Worm (Caenorhabditis elegans) whole organism, dauer: ENCODE data around the gene stdh-3.

Experiments used
- unc-62 ChIP-seq: sonication (generic microtip); optimal IDR thresholded peaks from 2 replicates; lab custom pipeline; 2017; ENCODE audit warnings: missing biosample characterization, missing genetic modification reagents, missing genetic modification characterization

stdh-3 gene

ce11 chrV:13904446-13904845 lies at the start of gene stdh-3:
Gene stdh-3 (plus strand): TSS chrV:13904611.
- no peak for TF ChIP-seq unc-62 (GFP tag; lab: Kevin White, UChicago)

DNA sequence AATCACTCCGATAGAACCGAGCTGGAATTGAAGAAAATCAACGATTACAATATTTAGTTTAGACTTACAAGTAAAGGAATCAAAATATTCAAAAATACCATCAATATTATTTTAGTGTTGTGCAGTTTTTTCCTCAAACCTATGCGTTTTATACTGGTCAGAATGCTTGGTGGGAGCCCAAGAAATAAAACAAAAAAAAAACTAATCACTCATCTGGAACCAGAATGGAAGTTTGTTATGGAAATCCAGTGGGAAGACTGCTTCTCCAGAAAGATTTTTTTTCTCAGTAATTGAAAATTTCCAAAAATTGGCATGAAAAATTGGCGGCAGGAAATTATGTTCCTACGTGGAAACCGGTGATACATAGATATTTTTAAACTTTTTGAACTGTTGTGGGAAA lies 48.0 kb upstream of the stdh-3 start, which contains the start of gene srx-134:
Gene srx-134, minus strand, starts transcription at position 101 of the 400 bp plus-strand sequence.
- TF ChIP-seq unc-62 (GFP tag; lab: Kevin White, UChicago) = no peak

DNA sequence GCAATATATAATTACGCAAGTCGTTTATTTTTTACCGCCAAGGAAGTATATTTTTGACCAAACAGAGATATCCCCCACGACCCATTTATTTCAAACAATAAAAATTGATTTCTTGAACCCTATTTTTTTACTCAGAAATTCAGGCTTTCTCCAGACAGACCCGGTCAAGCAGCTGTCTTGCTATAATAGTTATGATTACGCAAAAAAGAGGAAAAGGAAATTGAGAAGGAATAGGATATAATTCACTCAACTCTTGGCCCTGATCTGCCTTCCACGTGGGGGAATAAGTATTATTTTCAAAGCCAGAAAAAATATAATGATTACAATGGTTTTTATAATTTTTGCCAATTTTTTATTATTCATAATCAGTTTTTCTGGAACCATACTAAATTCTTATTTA lies 47.3 kb upstream of the stdh-3 start, which contains the start of gene srx-136:
Gene srx-136, plus strand, starts transcription at position 301 of the 400 bp plus-strand sequence.
- no peak for TF ChIP-seq unc-62 (GFP tag; lab: Kevin White, UChicago)

- TF ChIP-seq unc-62 (GFP tag; lab: Kevin White, UChicago) = no peak
Measured at ce11 chrV:13858906-13859305, 45.5 kb upstream of the stdh-3 start, which contains the start of gene srx-135. Gene srx-135 (plus strand): TSS chrV:13859206.

DNA sequence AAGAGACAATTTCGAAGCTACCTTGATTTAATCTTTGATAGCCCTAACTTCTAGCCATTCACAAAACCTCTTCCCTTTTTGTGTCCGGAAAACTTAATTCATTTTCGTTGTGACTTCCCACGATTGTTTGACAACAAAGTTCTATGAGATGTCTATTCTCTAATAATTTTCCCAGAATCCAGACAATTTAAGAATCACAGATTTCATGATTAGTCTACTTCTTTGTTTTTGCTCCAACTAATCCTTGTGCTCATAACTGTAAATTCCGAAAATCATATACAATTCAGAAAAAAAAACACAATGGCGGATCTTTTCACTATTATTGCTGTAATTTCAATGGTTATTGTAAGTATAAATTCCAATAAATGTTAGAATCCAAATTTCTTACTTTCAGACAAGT lies 41.9 kb upstream of the stdh-3 start, which contains the start of gene srx-137:
Gene srx-137, plus strand, starts transcription at position 301 of the 400 bp plus-strand sequence.
- no peak for TF ChIP-seq unc-62 (GFP tag; lab: Kevin White, UChicago)

DNA sequence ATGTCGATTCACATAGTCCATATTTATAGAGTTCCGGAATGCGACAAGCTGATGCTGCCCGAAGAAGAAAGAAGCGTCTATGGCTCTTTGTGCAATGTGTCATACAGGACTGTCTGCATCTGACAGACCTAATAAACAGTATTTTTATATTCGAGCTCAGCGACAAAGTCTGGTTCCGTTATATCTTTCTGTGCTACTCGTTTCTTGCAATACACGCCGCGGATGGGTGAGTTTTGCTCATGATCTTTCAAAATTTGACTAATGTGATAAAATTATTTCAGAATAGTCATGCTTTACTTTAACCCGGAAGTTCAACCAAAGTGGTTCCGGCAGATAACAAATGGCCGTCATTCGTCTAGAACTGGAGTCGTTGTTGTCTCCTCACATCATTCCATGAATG lies 40.7 kb upstream of the stdh-3 start:
- TF ChIP-seq unc-62 (GFP tag; lab: Kevin White, UChicago) = no peak

ce11 chrV:13866353-13866752 lies 38.1 kb upstream of the stdh-3 start, which contains the start of gene nhr-175:
Gene nhr-175 (plus strand): TSS chrV:13866691.
- TF ChIP-seq unc-62 (GFP tag; lab: Kevin White, UChicago) = no peak

- TF ChIP-seq unc-62 (GFP tag; lab: Kevin White, UChicago) = no peak
Measured at ce11 chrV:13869551-13869950, 34.9 kb upstream of the stdh-3 start.

DNA sequence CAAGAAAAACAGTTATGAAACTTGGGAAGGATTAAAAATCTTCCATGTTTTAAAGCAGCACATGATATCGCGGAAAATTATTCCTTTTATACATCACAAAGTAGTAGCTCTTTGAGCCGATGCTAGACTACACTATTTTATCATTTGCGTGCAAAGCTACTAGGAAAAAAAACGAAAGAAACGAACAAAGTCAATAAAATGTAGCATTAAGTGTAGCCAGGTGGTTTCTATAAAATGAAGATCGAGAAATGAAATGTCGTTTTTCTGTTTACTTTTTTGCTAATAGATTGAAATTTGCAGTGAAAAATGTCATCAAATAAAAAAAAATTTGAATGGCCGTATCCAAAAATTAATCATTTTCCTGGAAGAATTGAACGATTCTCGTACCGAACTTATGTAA lies 31.5 kb upstream of the stdh-3 start, which contains the start of gene cpt-5:
Gene cpt-5, plus strand, starts transcription at position 301 of the 400 bp plus-strand sequence.
- no peak for TF ChIP-seq unc-62 (GFP tag; lab: Kevin White, UChicago)

- no peak for TF ChIP-seq unc-62 (GFP tag; lab: Kevin White, UChicago)
Measured at ce11 chrV:13873323-13873722, 31.1 kb upstream of the stdh-3 start.

DNA sequence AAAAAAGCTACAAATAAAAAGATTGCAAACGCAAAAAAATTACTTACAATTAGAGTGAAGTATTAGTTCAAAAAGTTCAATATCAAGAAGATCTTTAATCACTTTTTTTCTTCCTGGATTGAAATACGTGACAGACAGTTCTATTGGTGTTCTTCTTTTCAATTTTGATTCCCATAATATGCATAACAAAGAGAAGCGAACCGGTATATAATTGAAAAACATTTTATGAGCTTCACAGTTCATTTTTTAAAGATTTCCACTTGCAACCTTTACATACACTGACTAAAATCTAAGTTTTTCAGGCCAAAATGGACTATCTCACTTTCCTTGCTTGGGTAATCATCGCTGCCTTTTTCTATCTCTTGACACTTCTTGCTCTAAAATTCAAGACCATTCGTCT lies 27.9 kb upstream of the stdh-3 start, which contains the start of gene T22G5.1:
Gene T22G5.1, plus strand, starts transcription at position 301 of the 400 bp plus-strand sequence.
- no peak for TF ChIP-seq unc-62 (GFP tag; lab: Kevin White, UChicago)

ce11 chrV:13878226-13878625 lies 26.2 kb upstream of the stdh-3 start:
- no peak for TF ChIP-seq unc-62 (GFP tag; lab: Kevin White, UChicago)

DNA sequence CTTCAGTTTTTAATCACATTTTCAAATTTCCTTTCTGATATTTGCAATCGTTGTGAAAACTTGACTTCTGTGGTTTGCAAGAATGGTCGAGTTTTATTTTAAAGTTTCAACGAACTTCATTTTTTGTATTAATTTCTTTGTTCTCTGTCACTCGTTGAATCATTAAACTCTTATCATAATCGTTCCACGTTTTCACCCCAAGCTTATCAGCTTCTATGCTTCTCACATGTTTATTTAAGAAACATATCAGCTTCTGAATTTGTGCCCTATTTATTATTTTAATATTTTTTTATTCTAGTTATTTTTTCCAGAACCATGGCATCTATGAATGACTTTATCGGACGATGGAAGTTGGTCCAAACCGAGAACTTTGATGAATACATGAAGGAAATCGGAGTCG lies 25.2 kb upstream of the stdh-3 start, which contains the start of gene lbp-7:
Gene lbp-7, plus strand, starts transcription at position 312 of the 400 bp plus-strand sequence.
- no peak for TF ChIP-seq unc-62 (GFP tag; lab: Kevin White, UChicago)

DNA sequence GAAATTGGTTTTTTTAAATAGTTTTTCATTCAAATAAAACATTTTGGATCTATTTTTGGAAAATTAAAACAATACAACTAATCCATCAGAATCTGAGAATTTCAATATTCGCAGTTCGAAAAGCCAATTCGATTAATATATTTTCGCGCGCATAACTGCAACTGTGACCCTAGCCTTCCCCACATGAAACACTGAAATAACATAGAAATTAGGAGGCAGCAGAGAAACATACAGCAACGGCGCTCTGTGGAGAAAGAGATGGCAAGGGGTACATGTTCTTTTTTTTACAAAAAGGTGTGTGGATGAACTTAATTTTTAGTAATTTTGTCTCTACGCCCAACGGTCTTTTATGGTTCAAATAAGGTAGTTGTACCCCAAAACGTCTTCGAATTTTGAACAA lies 24.2 kb upstream of the stdh-3 start:
- TF ChIP-seq unc-62 (GFP tag; lab: Kevin White, UChicago) = no peak

- no peak for TF ChIP-seq unc-62 (GFP tag; lab: Kevin White, UChicago)
Measured at ce11 chrV:13880607-13881006, 23.8 kb upstream of the stdh-3 start, which contains the start of gene T22G5.3. Gene T22G5.3 (plus strand): TSS chrV:13880907.

DNA sequence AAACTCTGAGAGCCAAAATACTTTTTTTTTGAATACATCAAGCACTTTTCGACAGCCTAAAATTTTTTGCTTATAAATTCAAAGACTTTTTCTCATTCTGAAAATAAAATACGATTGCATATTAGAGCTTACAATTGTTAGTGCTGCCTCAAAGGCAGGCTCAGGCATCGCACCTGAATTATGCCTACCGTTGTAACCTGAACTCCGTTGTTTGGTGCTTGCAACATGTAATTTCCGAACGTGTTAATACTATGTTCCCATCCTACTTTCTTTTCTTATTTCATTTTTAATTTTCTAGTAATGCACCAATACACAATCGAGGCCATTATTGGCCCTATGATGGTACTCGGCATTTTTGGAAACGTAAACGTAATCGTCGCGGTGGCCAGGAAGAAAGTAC lies 17.1 kb upstream of the stdh-3 start, which contains the start of gene srsx-19:
Gene srsx-19, plus strand, starts transcription at position 301 of the 400 bp plus-strand sequence.
- TF ChIP-seq unc-62 (GFP tag; lab: Kevin White, UChicago) = no peak

- no peak for TF ChIP-seq unc-62 (GFP tag; lab: Kevin White, UChicago)
Measured at ce11 chrV:13889516-13889915, 14.9 kb upstream of the stdh-3 start, which contains the start of gene spp-12. Gene spp-12 (plus strand): TSS chrV:13889816.
